Fruit fly (Drosophila melanogaster): ENCODE measurements around the gene Srp9.
A peak's percentile ranks its signal among the peaks of the same experiment; 100 is the strongest.

Srp9 gene

dm6 chr3L:7935933-7936494, at the start of gene Srp9, which contains the start of gene syd:
Gene Srp9 (plus strand): TSS chr3L:7936373.
Gene syd (minus strand): TSS chr3L:7936120.
- TF ChIP-seq CG8301 (tag; optimal IDR thresholded peaks at IDR 0.05) (no peak), Snoo (tag; optimal IDR thresholded peaks at IDR 0.05) (no peak), CG9948 (tag; optimal IDR thresholded peaks at IDR 0.05) (no peak), fd96Ca (GFP tag; IDR thresholded peaks at IDR 0.05) (no peak), CG13204 (GFP tag; optimal IDR thresholded peaks at IDR 0.05) (no peak), gl (tag; optimal IDR thresholded peaks at IDR 0.05) (no peak), Pif1B (GFP tag; optimal IDR thresholded peaks at IDR 0.05) (no peak), Ets98B (GFP tag; IDR thresholded peaks at IDR 0.05) (no peak), CG14655 (GFP tag; optimal IDR thresholded peaks at IDR 0.05) (no peak), CG15710 (tag; optimal IDR thresholded peaks at IDR 0.05) (no peak), CG12605 (GFP tag; IDR thresholded peaks at IDR 0.05) (no peak), rn (GFP tag; IDR thresholded peaks at IDR 0.05) (no peak), CG10348 (GFP tag; IDR thresholded peaks at IDR 0.05) (no peak), CG4496 (GFP tag; IDR thresholded peaks at IDR 0.05) (no peak), D1 (tag; optimal IDR thresholded peaks at IDR 0.05) (no peak), CG32121 (GFP tag; IDR thresholded peaks at IDR 0.05) (no peak), EcR (GFP tag; optimal IDR thresholded peaks at IDR 0.05) (no peak), CG17806 (tag; optimal IDR thresholded peaks at IDR 0.05) (no peak)

DNA sequence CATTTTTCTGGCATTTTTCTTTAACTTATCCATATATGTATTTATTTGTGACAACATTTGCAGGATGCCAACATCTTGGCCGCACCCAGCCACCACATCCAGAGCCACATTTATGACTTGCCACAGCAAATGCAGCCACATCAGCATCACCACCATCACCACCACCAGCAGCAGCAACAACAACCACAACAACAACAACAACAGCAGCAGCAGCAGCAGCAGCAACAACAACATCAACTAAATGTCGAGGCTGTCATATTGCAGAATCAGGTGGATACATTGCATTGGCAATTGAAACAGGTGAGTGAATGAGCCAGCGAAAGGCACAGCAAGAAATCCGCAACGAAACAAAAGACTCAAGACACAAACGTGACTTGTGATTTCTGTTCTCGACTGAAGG, 46.2 kb upstream of the Srp9 start:
- TF ChIP-seq CG32121 (GFP tag; IDR thresholded peaks at IDR 0.05) (no peak), CG8159 (tag; optimal IDR thresholded peaks at IDR 0.05) (no peak), CG10348 (GFP tag; IDR thresholded peaks at IDR 0.05) (no peak), CG4496 (GFP tag; IDR thresholded peaks at IDR 0.05) (no peak), CG8301 (tag; optimal IDR thresholded peaks at IDR 0.05) (no peak), CG13204 (GFP tag; optimal IDR thresholded peaks at IDR 0.05) (no peak), CG9948 (tag; optimal IDR thresholded peaks at IDR 0.05) (no peak), CG15710 (tag; optimal IDR thresholded peaks at IDR 0.05) (no peak)

- TF ChIP-seq CG15710 (tag; optimal IDR thresholded peaks at IDR 0.05) (no peak), Pif1B (GFP tag; optimal IDR thresholded peaks at IDR 0.05) (no peak), CG14655 (GFP tag; optimal IDR thresholded peaks at IDR 0.05) (peak; percentile 21), CG8159 (tag; optimal IDR thresholded peaks at IDR 0.05) (no peak), CG32121 (GFP tag; IDR thresholded peaks at IDR 0.05) (no peak), CG34367 (tag; optimal IDR thresholded peaks at IDR 0.05) (no peak), CG9948 (tag; optimal IDR thresholded peaks at IDR 0.05) (no peak), EcR (GFP tag; optimal IDR thresholded peaks at IDR 0.05) (no peak)
Observed at dm6 chr3L:7890567-7890966, 45.6 kb upstream of the Srp9 start.

DNA sequence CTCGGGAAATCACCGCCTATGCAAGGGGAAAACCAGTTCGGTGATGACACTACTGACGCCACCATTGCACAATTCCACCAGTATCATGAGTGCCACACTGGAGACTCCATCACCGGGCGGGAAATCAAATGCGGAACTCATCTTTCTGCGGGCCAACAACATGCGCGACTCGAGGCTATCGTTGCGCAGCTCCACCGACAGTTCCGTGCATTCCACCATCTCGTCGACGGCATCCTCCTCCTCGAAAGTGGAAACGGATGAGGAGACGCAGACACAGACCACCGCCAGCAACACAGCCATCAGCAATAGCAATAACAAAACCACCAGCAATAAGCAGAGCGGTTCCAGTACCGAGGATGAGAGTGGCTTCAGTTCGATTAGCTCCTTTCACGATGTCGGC, 42.3 kb upstream of the Srp9 start:
- TF ChIP-seq rn (GFP tag; IDR thresholded peaks at IDR 0.05) (no peak), CG13204 (GFP tag; optimal IDR thresholded peaks at IDR 0.05) (no peak), CG17806 (tag; optimal IDR thresholded peaks at IDR 0.05) (no peak), Pif1A (GFP tag; optimal IDR thresholded peaks at IDR 0.05) (no peak), CG14655 (GFP tag; optimal IDR thresholded peaks at IDR 0.05) (no peak), Pif1B (GFP tag; optimal IDR thresholded peaks at IDR 0.05) (no peak), CG15710 (tag; optimal IDR thresholded peaks at IDR 0.05) (no peak), Snoo (tag; optimal IDR thresholded peaks at IDR 0.05) (no peak), CG32121 (GFP tag; IDR thresholded peaks at IDR 0.05) (no peak), fd96Ca (GFP tag; IDR thresholded peaks at IDR 0.05) (no peak), Ets98B (GFP tag; IDR thresholded peaks at IDR 0.05) (no peak), CG8301 (tag; optimal IDR thresholded peaks at IDR 0.05) (no peak), gl (tag; optimal IDR thresholded peaks at IDR 0.05) (no peak), EcR (GFP tag; optimal IDR thresholded peaks at IDR 0.05) (no peak), CG4496 (GFP tag; IDR thresholded peaks at IDR 0.05) (no peak)

- TF ChIP-seq EcR (GFP tag; optimal IDR thresholded peaks at IDR 0.05) (no peak), CG8159 (tag; optimal IDR thresholded peaks at IDR 0.05) (no peak), CG32121 (GFP tag; IDR thresholded peaks at IDR 0.05) (no peak), CG17806 (tag; optimal IDR thresholded peaks at IDR 0.05) (no peak), Pif1B (GFP tag; optimal IDR thresholded peaks at IDR 0.05) (no peak), CG13204 (GFP tag; optimal IDR thresholded peaks at IDR 0.05) (no peak), CG34367 (tag; optimal IDR thresholded peaks at IDR 0.05) (no peak), CG15710 (tag; optimal IDR thresholded peaks at IDR 0.05) (no peak), CG12605 (GFP tag; IDR thresholded peaks at IDR 0.05) (no peak), Snoo (tag; optimal IDR thresholded peaks at IDR 0.05) (no peak)
Observed at dm6 chr3L:7894580-7894979, 41.6 kb upstream of the Srp9 start, which contains the start of gene eIF4E5. Gene eIF4E5 (plus strand): TSS chr3L:7894880.

DNA sequence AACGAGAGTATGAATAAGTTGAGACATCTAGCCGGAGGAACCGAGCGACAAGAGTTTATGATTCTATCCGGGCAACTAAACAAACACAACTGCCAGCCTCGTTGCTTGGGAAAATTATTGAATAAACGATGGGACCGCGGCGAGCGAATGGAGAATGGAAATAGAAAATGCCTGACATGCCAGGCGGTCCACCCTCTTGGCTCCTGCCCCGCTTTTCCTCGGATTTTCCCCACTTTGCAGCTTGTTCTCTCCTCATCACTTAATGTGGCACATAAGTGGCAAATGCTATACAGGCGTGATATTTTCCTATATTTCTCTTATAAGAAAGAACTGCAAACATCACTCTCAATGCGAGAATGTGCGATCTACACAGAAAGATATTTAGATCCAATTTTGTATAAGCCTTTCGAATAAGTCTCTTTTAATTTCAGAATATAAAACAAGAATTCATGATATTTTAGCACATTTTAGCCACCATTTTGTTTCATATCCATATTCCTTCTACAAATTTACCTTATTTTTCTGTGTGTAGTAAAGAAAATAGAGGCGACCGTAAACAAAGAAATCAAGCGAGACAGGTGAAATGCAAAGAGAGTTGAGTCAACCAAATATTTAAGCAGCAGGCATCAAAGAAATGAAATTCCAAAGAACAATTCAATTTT, 32.6 kb upstream of the Srp9 start:
- TF ChIP-seq Pif1B (GFP tag; optimal IDR thresholded peaks at IDR 0.05) (peak; percentile 51), D1 (tag; optimal IDR thresholded peaks at IDR 0.05) (no peak), rn (GFP tag; IDR thresholded peaks at IDR 0.05) (0 out of 2 replicates have a peak, but pooled peaks have one; percentile 14), Pif1A (GFP tag; optimal IDR thresholded peaks at IDR 0.05) (peak; percentile 71), Snoo (tag; optimal IDR thresholded peaks at IDR 0.05) (no peak), CG12605 (GFP tag; IDR thresholded peaks at IDR 0.05) (peak; percentile 58; the same call in 1 of the 2 replicates), CG8301 (tag; optimal IDR thresholded peaks at IDR 0.05) (peak; percentile 82), CG32121 (GFP tag; IDR thresholded peaks at IDR 0.05) (peak; percentile 79), CG4496 (GFP tag; IDR thresholded peaks at IDR 0.05) (peak; percentile 79; the same call in 2 of the 3 replicates), CG10348 (GFP tag; IDR thresholded peaks at IDR 0.05) (no peak), Ets98B (GFP tag; IDR thresholded peaks at IDR 0.05) (peak; percentile 83), CG14655 (GFP tag; optimal IDR thresholded peaks at IDR 0.05) (peak; percentile 82)
